Worm (Caenorhabditis elegans) whole organism, L2 larva: Measurements from ENCODE around the gene sdz-37.

ENCODE experiments used
- C34F6.9 ChIP-seq: fragments of 150-350 bp; optimal IDR thresholded peaks from 2 replicates; lab custom pipeline; 2014; ENCODE audit warnings: missing biosample characterization, missing genetic modification characterization
- F13H6.1 ChIP-seq: sonication (generic microtip); optimal IDR thresholded peaks from 2 replicates; lab custom pipeline; 2016; ENCODE audit warnings: missing genetic modification characterization, missing compliant biosample characterization
- R02D3.7 ChIP-seq: fragments of 150-350 bp; optimal IDR thresholded peaks from 2 replicates; lab custom pipeline; 2014; ENCODE audit warnings: missing biosample characterization, missing genetic modification characterization
- ZK546.5 ChIP-seq: sonication (generic microtip); optimal IDR thresholded peaks from 2 replicates; lab custom pipeline; 2017; ENCODE audit warnings: missing biosample characterization, missing genetic modification characterization
- alr-1 ChIP-seq: fragments of 150-350 bp; optimal IDR thresholded peaks from 2 replicates; lab custom pipeline; 2014; ENCODE audit warnings: missing biosample characterization, missing genetic modification characterization
- aly-2 ChIP-seq: fragments of 150-350 bp; optimal IDR thresholded peaks from 2 replicates; lab custom pipeline; 2014; ENCODE audit warnings: missing biosample characterization, missing genetic modification characterization
- blmp-1 ChIP-seq: sonication (generic microtip); optimal IDR thresholded peaks from 2 replicates; lab custom pipeline; 2017; ENCODE audit warnings: missing genetic modification characterization, mild to moderate bottlenecking, missing compliant biosample characterization, antibody characterized with exemption, moderate library complexity; ENCODE audit not compliant: insufficient read depth
- crh-2 ChIP-seq: sonication (generic microtip); optimal IDR thresholded peaks from 2 replicates; lab custom pipeline; 2017; ENCODE audit warnings: missing biosample characterization, missing genetic modification characterization
- dmd-4 ChIP-seq: sonication (generic microtip); optimal IDR thresholded peaks from 2 replicates; lab custom pipeline; 2017; ENCODE audit warnings: missing biosample characterization, missing genetic modification characterization
- egl-27 ChIP-seq: sonication (generic microtip); optimal IDR thresholded peaks from 3 replicates; lab custom pipeline; 2017; ENCODE audit warnings: missing biosample characterization, missing genetic modification reagents, missing genetic modification characterization
- elt-1 ChIP-seq: fragments of 150-350 bp; optimal IDR thresholded peaks from 2 replicates; lab custom pipeline; 2014; ENCODE audit warnings: missing biosample characterization, missing genetic modification characterization
- elt-3 ChIP-seq: sonication (generic microtip); optimal IDR thresholded peaks from 2 replicates; lab custom pipeline; 2017; ENCODE audit warnings: missing biosample characterization, missing genetic modification characterization
- fos-1 ChIP-seq: fragments of 150-350 bp; optimal IDR thresholded peaks from 2 replicates; lab custom pipeline; 2014; ENCODE audit warnings: missing biosample characterization, missing genetic modification characterization
- lin-11 ChIP-seq: fragments of 150-350 bp; sonication (generic microtip); optimal IDR thresholded peaks from 2 replicates; lab custom pipeline; 2014; ENCODE audit warnings: missing biosample characterization, missing genetic modification characterization, inconsistent platforms, mixed read lengths
- lin-39 ChIP-seq: fragments of 150-350 bp; optimal IDR thresholded peaks from 2 replicates; lab custom pipeline; 2014; ENCODE audit warnings: missing biosample characterization, missing genetic modification reagents, missing genetic modification characterization
- mab-5 ChIP-seq: fragments of 150-350 bp; optimal IDR thresholded peaks from 2 replicates; lab custom pipeline; 2014; ENCODE audit warnings: missing biosample characterization, missing genetic modification characterization
- mdl-1 ChIP-seq, 2 experiments: fragments of 150-350 bp in 1 of 2; sonication (generic microtip) in 1 of 2; optimal IDR thresholded peaks; 2 replicates each; lab custom pipeline; 2017; ENCODE audit warnings: missing biosample characterization in 2 of 2, missing genetic modification characterization in 2 of 2
- nhr-10 ChIP-seq: sonication (generic microtip); optimal IDR thresholded peaks from 2 replicates; lab custom pipeline; 2017; ENCODE audit warnings: missing biosample characterization, missing genetic modification characterization
- nhr-11 ChIP-seq: fragments of 150-350 bp; optimal IDR thresholded peaks from 2 replicates; lab custom pipeline; 2014; ENCODE audit warnings: missing biosample characterization, missing genetic modification characterization
- nhr-12 ChIP-seq: fragments of 150-350 bp; optimal IDR thresholded peaks from 2 replicates; lab custom pipeline; 2014; ENCODE audit warnings: missing biosample characterization, missing genetic modification characterization
- nhr-23 ChIP-seq: fragments of 150-350 bp; optimal IDR thresholded peaks from 2 replicates; lab custom pipeline; 2014; ENCODE audit warnings: missing biosample characterization, missing genetic modification reagents, missing genetic modification characterization
- nhr-6 ChIP-seq: fragments of 150-350 bp; optimal IDR thresholded peaks from 2 replicates; lab custom pipeline; 2014; ENCODE audit warnings: missing biosample characterization, missing genetic modification characterization
- nhr-77 ChIP-seq: fragments of 150-350 bp; optimal IDR thresholded peaks from 2 replicates; lab custom pipeline; 2014; ENCODE audit warnings: missing biosample characterization, missing genetic modification characterization
- peb-1 ChIP-seq: fragments of 150-350 bp; optimal IDR thresholded peaks from 2 replicates; lab custom pipeline; 2014; ENCODE audit warnings: missing biosample characterization, missing genetic modification characterization
- sem-4 ChIP-seq: fragments of 150-350 bp; optimal IDR thresholded peaks from 2 replicates; lab custom pipeline; 2014; ENCODE audit warnings: missing biosample characterization, missing genetic modification reagents, missing genetic modification characterization
- skn-1 ChIP-seq: sonication (generic microtip); optimal IDR thresholded peaks from 2 replicates; lab custom pipeline; 2017; ENCODE audit warnings: missing biosample characterization, missing genetic modification characterization
- sma-3 ChIP-seq: sonication (generic microtip); optimal IDR thresholded peaks from 2 replicates; lab custom pipeline; 2016; ENCODE audit warnings: missing genetic modification reagents, missing genetic modification characterization, missing compliant biosample characterization
- sma-9 ChIP-seq, 2 experiments: fragments of 150-350 bp in 1 of 2; sonication (generic microtip) in 1 of 2; optimal IDR thresholded peaks; 2 replicates each; lab custom pipeline; 2014 to 2016; ENCODE audit warnings: missing genetic modification characterization in 2 of 2, mild to moderate bottlenecking in 1 of 2, missing biosample characterization in 1 of 2, missing compliant biosample characterization in 1 of 2, missing genetic modification reagents in 1 of 2, moderate library complexity in 1 of 2
- snpc-4 ChIP-seq: fragments of 150-350 bp; optimal IDR thresholded peaks from 2 replicates; lab custom pipeline; 2014; ENCODE audit warnings: missing biosample characterization, missing genetic modification characterization
- unc-62 ChIP-seq: fragments of 150-350 bp; optimal IDR thresholded peaks from 2 replicates; lab custom pipeline; 2014; ENCODE audit warnings: missing biosample characterization, missing genetic modification reagents, missing genetic modification characterization
- zag-1 ChIP-seq: fragments of 150-350 bp; optimal IDR thresholded peaks from 2 replicates; lab custom pipeline; 2014; ENCODE audit warnings: missing biosample characterization, missing genetic modification characterization
- ztf-11 ChIP-seq: sonication (generic microtip); optimal IDR thresholded peaks from 2 replicates; lab custom pipeline; 2017; ENCODE audit warnings: missing biosample characterization, missing genetic modification characterization
- ztf-4 ChIP-seq: fragments of 150-350 bp; optimal IDR thresholded peaks from 2 replicates; lab custom pipeline; 2014; ENCODE audit warnings: missing biosample characterization, missing genetic modification characterization

The sdz-37 gene

ce11 chrII:10450335-10450734 is 14.3 kb upstream of the sdz-37 start (continued):
- TF ChIP-seq sma-9 (GFP tag; optimal IDR thresholded peaks at IDR 0.05; lab: Kevin White, UChicago): peak; percentile 12
- no peak for TF ChIP-seq sma-9 (tag; optimal IDR thresholded peaks at IDR 0.05; lab: Kevin White, UChicago)
- no peak for TF ChIP-seq F13H6.1 (tag; lab: Kevin White, UChicago)

- TF ChIP-seq crh-2 (tag; lab: Kevin White, UChicago) (no peak), elt-1 (tag; lab: Kevin White, UChicago) (no peak), aly-2 (tag; lab: Kevin White, UChicago) (no peak), egl-27 (tag; lab: Kevin White, UChicago) (no peak), lin-39 (tag; lab: Kevin White, UChicago) (no peak)
Measured at ce11 chrII:10452620-10453019, 12.1 kb upstream of the sdz-37 start, which contains the start of gene ZK673.4. Gene ZK673.4, plus strand, starts transcription at chrII:10452920.

ce11 chrII:10456979-10457378 is 7.7 kb upstream of the sdz-37 start, which contains the start of gene ZK673.11:
Gene ZK673.11, plus strand, starts transcription at chrII:10457279.
- no peak for TF ChIP-seq nhr-77 (tag; lab: Kevin White, UChicago)
- no peak for TF ChIP-seq nhr-12 (tag; lab: Kevin White, UChicago)
- no peak for TF ChIP-seq mdl-1 (tag; optimal IDR thresholded peaks at IDR 0.05; lab: Kevin White, UChicago)
- TF ChIP-seq dmd-4 (tag; lab: Kevin White, UChicago): no peak
- TF ChIP-seq snpc-4 (tag; lab: Kevin White, UChicago): no peak
- no peak for TF ChIP-seq C34F6.9
- TF ChIP-seq elt-3 (tag; lab: Kevin White, UChicago): no peak
- no peak for TF ChIP-seq F13H6.1 (tag; lab: Kevin White, UChicago)
- TF ChIP-seq mab-5 (tag; lab: Kevin White, UChicago): no peak
- no peak for TF ChIP-seq sma-3
- TF ChIP-seq zag-1 (tag; lab: Kevin White, UChicago): no peak
- no peak for TF ChIP-seq ztf-4 (tag; lab: Kevin White, UChicago)
- TF ChIP-seq alr-1 (tag; lab: Kevin White, UChicago): no peak
- no peak for TF ChIP-seq nhr-10
- TF ChIP-seq sem-4 (tag; lab: Kevin White, UChicago): no peak
- TF ChIP-seq lin-39 (tag; lab: Kevin White, UChicago): no peak
- TF ChIP-seq nhr-6: no peak
- no peak for TF ChIP-seq unc-62 (GFP tag; lab: Kevin White, UChicago)
- no peak for TF ChIP-seq blmp-1 (tag; lab: Kevin White, UChicago)

ce11 chrII:10461207-10461606 is 3.5 kb upstream of the sdz-37 start, which contains the start of gene ZK673.5:
Gene ZK673.5, plus strand, starts transcription at chrII:10461507.
- no peak for TF ChIP-seq mdl-1 (tag; optimal IDR thresholded peaks at IDR 0.05; lab: Kevin White, UChicago)
- no peak for TF ChIP-seq nhr-6
- TF ChIP-seq lin-39 (tag; lab: Kevin White, UChicago): no peak
- TF ChIP-seq, all 48 proteins: peak for 0

- no peak for TF ChIP-seq nhr-11 (tag; lab: Kevin White, UChicago)
- no peak for TF ChIP-seq nhr-23 (tag; lab: Kevin White, UChicago)
- no peak for TF ChIP-seq nhr-6
- no peak for TF ChIP-seq sma-9 (GFP tag; optimal IDR thresholded peaks at IDR 0.05; lab: Kevin White, UChicago)
- no peak for TF ChIP-seq sma-9 (tag; optimal IDR thresholded peaks at IDR 0.05; lab: Kevin White, UChicago)
- no peak for TF ChIP-seq mdl-1 (tag; optimal IDR thresholded peaks at IDR 0.05; lab: Kevin White, UChicago)
- TF ChIP-seq ztf-11 (tag; lab: Kevin White, UChicago): no peak
- no peak for TF ChIP-seq ztf-4 (tag; lab: Kevin White, UChicago)
- TF ChIP-seq elt-1 (tag; lab: Kevin White, UChicago): no peak
- no peak for TF ChIP-seq ZK546.5
- TF ChIP-seq zag-1 (tag; lab: Kevin White, UChicago): no peak
- no peak for TF ChIP-seq crh-2 (tag; lab: Kevin White, UChicago)
- TF ChIP-seq R02D3.7 (tag; lab: Kevin White, UChicago): no peak
- TF ChIP-seq lin-11 (tag; lab: Kevin White, UChicago): no peak
- TF ChIP-seq C34F6.9: no peak
- no peak for TF ChIP-seq peb-1 (tag; lab: Kevin White, UChicago)
- TF ChIP-seq, all 48 proteins: peak for 0
Measured at ce11 chrII:10466552-10466951, 1.9 kb downstream of the sdz-37 start, which contains the start of gene tnc-2. Gene tnc-2, plus strand, starts transcription at chrII:10466852.

- peak; percentile 78 for TF ChIP-seq skn-1
- TF ChIP-seq fos-1: peak; percentile 62
- no peak for TF ChIP-seq C34F6.9
- TF ChIP-seq, all 48 proteins: peak for 2
Measured at ce11 chrII:10470159-10470558, 5.5 kb downstream of the sdz-37 start, which contains the start of gene clec-143. Gene clec-143, minus strand, starts transcription at chrII:10470297.
